Fruit fly (Drosophila melanogaster): Measurements from ENCODE around the gene Invadolysin.

DNA sequence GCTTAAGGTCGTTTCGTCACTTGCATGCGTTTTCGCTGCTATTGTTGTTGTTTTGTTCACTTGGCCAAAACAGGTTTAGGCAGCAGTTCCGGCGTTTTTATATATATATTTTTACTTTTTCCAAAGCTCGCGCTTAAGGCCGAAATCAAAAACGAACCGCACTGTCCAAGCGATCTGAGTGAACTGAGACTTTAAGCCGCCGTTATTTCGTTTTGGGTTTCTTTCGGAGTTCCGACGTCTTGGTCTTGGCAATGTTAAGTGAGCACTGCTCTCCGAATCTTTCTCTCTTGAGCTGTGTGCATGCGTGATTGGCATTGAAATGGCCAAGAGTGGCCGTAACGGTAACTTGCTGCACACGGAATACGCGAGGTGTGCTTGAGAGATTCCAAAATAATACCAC is 19.0 kb upstream of the Invadolysin start, which contains the start of gene knk:
- TF ChIP-seq CG7045 (GFP tag; optimal IDR thresholded peaks at IDR 0.05) (no peak), bab1 (GFP tag; optimal IDR thresholded peaks at IDR 0.05) (no peak), Clk (GFP tag; optimal IDR thresholded peaks at IDR 0.05) (no peak), CG33017 (tag; optimal IDR thresholded peaks at IDR 0.05) (no peak), CG14711 (tag; optimal IDR thresholded peaks at IDR 0.05) (no peak), CG7101 (tag; optimal IDR thresholded peaks at IDR 0.05) (no peak), CG11617 (GFP tag; optimal IDR thresholded peaks at IDR 0.05) (no peak), CG12768 (GFP tag; optimal IDR thresholded peaks at IDR 0.05) (no peak), kay (GFP tag; ENCODE audit: borderline replicate concordance) (no peak), CG1620 (GFP tag; optimal IDR thresholded peaks at IDR 0.05) (no peak), Hr96 (GFP tag; optimal IDR thresholded peaks at IDR 0.05) (no peak), cic (GFP tag; optimal IDR thresholded peaks at IDR 0.05) (no peak)
